Fruit fly (Drosophila melanogaster): Measurements from ENCODE around the gene cDIP.

Gene cDIP

dm6 chr3R:21187394-21188392, 26.8 kb upstream of the cDIP start (continued):
- TF ChIP-seq otp (GFP tag; IDR thresholded peaks at IDR 0.05) (no peak), tap (tag; optimal IDR thresholded peaks at IDR 0.05) (no peak), CG2678 (tag; optimal IDR thresholded peaks at IDR 0.05) (peak; percentile 56), CG17612 (GFP tag; IDR thresholded peaks at IDR 0.05) (no peak), Hmx (GFP tag; optimal IDR thresholded peaks at IDR 0.05) (peak; percentile 30), dmrt99B (tag; optimal IDR thresholded peaks at IDR 0.05) (peak; percentile 55), ara (GFP tag; IDR thresholded peaks at IDR 0.05) (no peak), sisA (GFP tag; IDR thresholded peaks at IDR 0.05) (peak; percentile 45), CG32532 (GFP tag; IDR thresholded peaks at IDR 0.05) (peak; percentile 63; the same call in 1 of the 2 replicates), ab (GFP tag; optimal IDR thresholded peaks at IDR 0.05) (no peak), z (GFP tag; IDR thresholded peaks at IDR 0.05) (no peak), Atf6 (GFP tag; IDR thresholded peaks at IDR 0.05) (no peak; the same call in 1 of the 2 replicates), CG7839 (tag; optimal IDR thresholded peaks at IDR 0.05) (peak; percentile 65), cg (GFP tag; optimal IDR thresholded peaks at IDR 0.05) (peak; percentile 44), Side (GFP tag; optimal IDR thresholded peaks at IDR 0.05) (peak; percentile 0), ken (GFP tag; IDR thresholded peaks at IDR 0.05) (no peak), kah (GFP tag; optimal IDR thresholded peaks at IDR 0.05) (no peak), CG10274 (GFP tag; optimal IDR thresholded peaks at IDR 0.05) (peak; percentile 11), Mes4 (GFP tag; optimal IDR thresholded peaks at IDR 0.05) (no peak), CoRest (tag; optimal IDR thresholded peaks at IDR 0.05) (peak; percentile 54), CG9437 (GFP tag; optimal IDR thresholded peaks at IDR 0.05) (peak; percentile 37), phol (tag; optimal IDR thresholded peaks at IDR 0.05) (peak; percentile 40), Usf (GFP tag; optimal IDR thresholded peaks at IDR 0.05) (no peak), scrt (GFP tag; optimal IDR thresholded peaks at IDR 0.05) (no peak), hkb (optimal IDR thresholded peaks at IDR 0.05) (no peak), hkb (GFP tag; IDR thresholded peaks at IDR 0.05) (peak; percentile 74), CG3163 (GFP tag; optimal IDR thresholded peaks at IDR 0.05) (no peak), sim (GFP tag; IDR thresholded peaks at IDR 0.05) (no peak), wor (GFP tag; IDR thresholded peaks at IDR 0.05) (no peak), pros (GFP tag; optimal IDR thresholded peaks at IDR 0.05) (peak; percentile 38), al (GFP tag; IDR thresholded peaks at IDR 0.05) (peak; percentile 45; the same call in 1 of the 2 replicates), Chrac-16 (GFP tag; optimal IDR thresholded peaks at IDR 0.05) (no peak), lbe (GFP tag; optimal IDR thresholded peaks at IDR 0.05) (no peak), CG14860 (GFP tag; IDR thresholded peaks at IDR 0.05; ENCODE audit: partially characterized antibody) (no peak), CG12391 (tag; optimal IDR thresholded peaks at IDR 0.05) (peak; percentile 9), org-1 (GFP tag; optimal IDR thresholded peaks at IDR 0.05) (peak; percentile 34), CG18011 (GFP tag; optimal IDR thresholded peaks at IDR 0.05) (no peak), CG3407 (GFP tag; optimal IDR thresholded peaks at IDR 0.05) (no peak), Sin3A (optimal IDR thresholded peaks at IDR 0.05) (no peak), Abd-B (GFP tag; optimal IDR thresholded peaks at IDR 0.05) (peak; percentile 10), CG11504 (tag; optimal IDR thresholded peaks at IDR 0.05) (peak; percentile 58), Dek (tag; optimal IDR thresholded peaks at IDR 0.05) (peak; percentile 31), CG11560 (tag; IDR thresholded peaks at IDR 0.05) (no peak), mam (GFP tag; optimal IDR thresholded peaks at IDR 0.05) (peak; percentile 27), fd96Cb (tag; optimal IDR thresholded peaks at IDR 0.05) (no peak), croc (GFP tag; conservative IDR thresholded peaks at IDR 0.05) (peak; percentile 24; the same call in 1 of the 3 replicates), CG4854 (GFP tag; optimal IDR thresholded peaks at IDR 0.05) (no peak), pita (GFP tag; optimal IDR thresholded peaks at IDR 0.05) (no peak), CG5953 (GFP tag; IDR thresholded peaks at IDR 0.05) (no peak)

All from whole organism, embryonic.